Worm (Caenorhabditis elegans) whole organism, L1 larva: ENCODE data around the gene ztf-22.

Experiments used
- C04F5.9 ChIP-seq: sonication (generic microtip); optimal IDR thresholded peaks from 2 replicates; lab custom pipeline; 2016; ENCODE audit warnings: missing genetic modification characterization, missing compliant biosample characterization
- ama-1 ChIP-seq: fragments of 150-350 bp; optimal IDR thresholded peaks from 2 replicates; lab custom pipeline; 2014
- nhr-237 ChIP-seq: fragments of 150-350 bp; optimal IDR thresholded peaks from 2 replicates; lab custom pipeline; 2014; ENCODE audit warnings: missing biosample characterization, missing genetic modification characterization
- nhr-28 ChIP-seq: fragments of 150-350 bp; optimal IDR thresholded peaks from 2 replicates; lab custom pipeline; 2014; ENCODE audit warnings: missing biosample characterization, missing genetic modification characterization
- nhr-76 ChIP-seq: sonication (generic microtip); optimal IDR thresholded peaks from 2 replicates; lab custom pipeline; 2017; ENCODE audit warnings: missing biosample characterization, missing genetic modification characterization
- snpc-4 ChIP-seq: fragments of 150-350 bp; optimal IDR thresholded peaks from 2 replicates; lab custom pipeline; 2014; ENCODE audit warnings: missing biosample characterization, missing genetic modification characterization

ce11 chrII:13245076-13245475 lies 40.6 kb downstream of the ztf-22 start, which contains the start of gene F15D4.5:
- TF ChIP-seq C04F5.9 (tag; lab: Kevin White, UChicago): no peak
- TF ChIP-seq nhr-76 (tag; lab: Kevin White, UChicago): no peak
- TF ChIP-seq snpc-4 (tag; lab: Kevin White, UChicago): no peak
- no peak for TF ChIP-seq nhr-237 (tag; lab: Kevin White, UChicago)
- no peak for TF ChIP-seq ama-1 (lab: Kevin White, UChicago)
- TF ChIP-seq nhr-28 (tag; lab: Kevin White, UChicago): no peak
